Worm (Caenorhabditis elegans) whole organism, young adult: ENCODE data around the gene mrps-26.

Experiments used
- B0261.1 ChIP-seq: sonication (generic microtip); optimal IDR thresholded peaks from 2 replicates; lab custom pipeline; 2016; ENCODE audit warnings: mild to moderate bottlenecking, missing genetic modification characterization, moderate library complexity, missing compliant biosample characterization
- F33H1.4 ChIP-seq: fragments of 200-800 bp; sonication (Bioruptor generic); IDR thresholded peaks from 2 replicates; pipeline ENCODE4 v1.3.6; 2022; ENCODE audit warnings: missing genetic modification reagents, missing genetic modification characterization, missing compliant biosample characterization
- K11D2.4 ChIP-seq: fragments of 200-800 bp; sonication (Bioruptor generic); IDR thresholded peaks from 2 replicates; pipeline ENCODE4 v1.3.6; 2022; ENCODE audit warnings: missing genetic modification reagents, missing genetic modification characterization, missing compliant biosample characterization
- ama-1 ChIP-seq, 3 experiments: fragments of 150-350 bp in 1 of 3; sonication (generic microtip) in 2 of 3; optimal IDR thresholded peaks; 2 replicates each; lab custom pipeline; 2014 to 2018; ENCODE audit warnings: missing biosample characterization in 2 of 3, missing genetic modification characterization in 2 of 3, missing genetic modification reagents in 2 of 3
- aptf-2 ChIP-seq: fragments of 200-800 bp; sonication (Bioruptor generic); conservative IDR thresholded peaks from 2 replicates; pipeline ENCODE4 v1.3.6; 2022; ENCODE audit warnings: missing genetic modification reagents, missing genetic modification characterization, missing compliant biosample characterization
- aptf-3 ChIP-seq: fragments of 200-800 bp; sonication (Bioruptor generic); IDR thresholded peaks from 2 replicates; pipeline ENCODE4 v1.3.6; 2022; ENCODE audit warnings: missing genetic modification characterization, missing compliant biosample characterization
- atf-7 ChIP-seq: sonication (generic microtip); optimal IDR thresholded peaks from 2 replicates; lab custom pipeline; 2017; ENCODE audit warnings: mild to moderate bottlenecking, missing genetic modification characterization, missing compliant biosample characterization
- athp-1 ChIP-seq: sonication (generic microtip); optimal IDR thresholded peaks from 2 replicates; lab custom pipeline; 2017; ENCODE audit warnings: mild to moderate bottlenecking, missing genetic modification characterization, missing compliant biosample characterization
- attf-6 ChIP-seq: fragments of 200-800 bp; sonication (Bioruptor generic); IDR thresholded peaks from 2 replicates; pipeline ENCODE4 v1.3.6; 2022; ENCODE audit warnings: missing genetic modification reagents, missing genetic modification characterization, missing compliant biosample characterization
- bed-1 ChIP-seq: fragments of 200-800 bp; sonication (Bioruptor generic); IDR thresholded peaks from 2 replicates; pipeline ENCODE4 v1.3.6; 2022; ENCODE audit warnings: missing genetic modification reagents, missing genetic modification characterization, missing compliant biosample characterization
- bed-2 ChIP-seq: fragments of 200-800 bp; sonication (Bioruptor generic); IDR thresholded peaks from 2 replicates; pipeline ENCODE4 v1.3.6; 2022; ENCODE audit warnings: missing genetic modification reagents, missing genetic modification characterization, missing compliant biosample characterization
- cebp-2 ChIP-seq: fragments of 200-800 bp; sonication (Bioruptor generic); IDR thresholded peaks from 2 replicates; pipeline ENCODE4 v1.3.6; 2022; ENCODE audit warnings: missing genetic modification characterization, missing compliant biosample characterization
- ceh-58 ChIP-seq: fragments of 200-800 bp; sonication (Bioruptor generic); IDR thresholded peaks from 2 replicates; pipeline ENCODE4 v1.3.6; 2022; ENCODE audit warnings: missing genetic modification characterization, missing compliant biosample characterization
- ceh-79 ChIP-seq: sonication (generic microtip); optimal IDR thresholded peaks from 2 replicates; lab custom pipeline; 2017; ENCODE audit warnings: mild to moderate bottlenecking, missing genetic modification characterization, missing compliant biosample characterization
- chd-7 ChIP-seq: sonication (generic microtip); optimal IDR thresholded peaks from 2 replicates; lab custom pipeline; 2016; ENCODE audit warnings: mild to moderate bottlenecking, missing genetic modification characterization, moderate library complexity, missing compliant biosample characterization
- die-1 ChIP-seq: sonication (generic microtip); optimal IDR thresholded peaks from 2 replicates; lab custom pipeline; 2016; ENCODE audit warnings: missing genotype, mild to moderate bottlenecking, missing genetic modification characterization, missing compliant biosample characterization
- dpff-1 ChIP-seq: sonication (generic microtip); optimal IDR thresholded peaks from 2 replicates; lab custom pipeline; 2017; ENCODE audit warnings: mild to moderate bottlenecking, missing genetic modification characterization, missing compliant biosample characterization
- dpl-1 ChIP-seq: fragments of 150-350 bp; optimal IDR thresholded peaks from 2 replicates; lab custom pipeline; 2014; ENCODE audit warnings: missing biosample characterization, missing genetic modification reagents, missing genetic modification characterization
- egl-18 ChIP-seq: fragments of 200-800 bp; sonication (Bioruptor generic); IDR thresholded peaks from 2 replicates; pipeline ENCODE4 v1.3.6; 2022; ENCODE audit warnings: missing genetic modification reagents, missing genetic modification characterization, missing compliant biosample characterization
- ets-4 ChIP-seq: fragments of 200-800 bp; sonication (Bioruptor generic); optimal IDR thresholded peaks from 2 replicates; lab custom pipeline; 2018; ENCODE audit warnings: mild to moderate bottlenecking, missing genetic modification characterization, missing compliant biosample characterization
- gei-17 ChIP-seq: fragments of 200-800 bp; sonication (Bioruptor generic); optimal IDR thresholded peaks from 2 replicates; lab custom pipeline; 2018; ENCODE audit warnings: mild to moderate bottlenecking, missing genetic modification characterization, missing compliant biosample characterization
- hmg-20 ChIP-seq: fragments of 200-800 bp; sonication (Bioruptor generic); IDR thresholded peaks from 2 replicates; pipeline ENCODE4 v1.3.6; 2022; ENCODE audit warnings: missing genetic modification reagents, missing genetic modification characterization, missing compliant biosample characterization
- lag-1 ChIP-seq: fragments of 200-800 bp; sonication (Bioruptor generic); IDR thresholded peaks from 2 replicates; pipeline ENCODE4 v1.3.6; 2022; ENCODE audit warnings: missing genetic modification reagents, missing genetic modification characterization, missing compliant biosample characterization
- let-526 ChIP-seq: fragments of 200-800 bp; sonication (Bioruptor generic); IDR thresholded peaks from 2 replicates; pipeline ENCODE4 v1.3.6; 2022; ENCODE audit warnings: missing genetic modification reagents, missing genetic modification characterization, missing compliant biosample characterization
- lin-54 ChIP-seq: fragments of 200-800 bp; sonication (Bioruptor generic); optimal IDR thresholded peaks from 2 replicates; lab custom pipeline; 2018; ENCODE audit warnings: mild to moderate bottlenecking, missing genetic modification characterization, missing compliant biosample characterization
- lir-1 ChIP-seq: fragments of 200-800 bp; sonication (Bioruptor generic); conservative IDR thresholded peaks from 2 replicates; pipeline ENCODE4 v1.3.6; 2022; ENCODE audit warnings: missing genetic modification reagents, missing genetic modification characterization, missing compliant biosample characterization
- lsy-27 ChIP-seq: sonication (generic microtip); optimal IDR thresholded peaks from 2 replicates; lab custom pipeline; 2017; ENCODE audit warnings: missing genetic modification characterization, mild to moderate bottlenecking, missing compliant biosample characterization, antibody characterized with exemption, missing genotype, borderline replicate concordance; ENCODE audit not compliant: insufficient read depth
- madf-3 ChIP-seq: fragments of 200-800 bp; sonication (Bioruptor generic); IDR thresholded peaks from 2 replicates; pipeline ENCODE4 v1.3.6; 2022; ENCODE audit warnings: missing genetic modification reagents, missing genetic modification characterization, missing compliant biosample characterization
- mel-28 ChIP-seq: sonication (generic microtip); optimal IDR thresholded peaks from 2 replicates; lab custom pipeline; 2016; ENCODE audit warnings: borderline replicate concordance, mild to moderate bottlenecking, missing genetic modification characterization, missing compliant biosample characterization
- mxl-1 ChIP-seq: sonication (generic microtip); optimal IDR thresholded peaks from 2 replicates; lab custom pipeline; 2016; ENCODE audit warnings: missing genetic modification characterization, missing compliant biosample characterization
- nfya-1 ChIP-seq: sonication (generic microtip); optimal IDR thresholded peaks from 2 replicates; lab custom pipeline; 2017; ENCODE audit warnings: antibody characterized with exemption, missing compliant biosample characterization, missing genetic modification characterization, borderline replicate concordance; ENCODE audit not compliant: insufficient read depth
- nfya-2 ChIP-seq: fragments of 200-800 bp; sonication (Bioruptor generic); IDR thresholded peaks from 2 replicates; pipeline ENCODE4 v1.3.6; 2022; ENCODE audit warnings: missing genetic modification reagents, missing genetic modification characterization, missing compliant biosample characterization
- nhr-179 ChIP-seq: sonication (generic microtip); optimal IDR thresholded peaks from 2 replicates; lab custom pipeline; 2016; ENCODE audit warnings: mild to moderate bottlenecking, missing genetic modification characterization, missing compliant biosample characterization
- pbrm-1 ChIP-seq: fragments of 200-800 bp; sonication (Bioruptor generic); IDR thresholded peaks from 2 replicates; pipeline ENCODE4 v1.3.6; 2022; ENCODE audit warnings: missing genetic modification reagents, missing genetic modification characterization, missing compliant biosample characterization
- pha-4 ChIP-seq: fragments of 150-350 bp; sonication (generic microtip); optimal IDR thresholded peaks from 2 replicates; lab custom pipeline; 2014; ENCODE audit warnings: missing biosample characterization, missing genetic modification reagents, missing genetic modification characterization
- rcor-1 ChIP-seq: fragments of 200-800 bp; sonication (Bioruptor generic); IDR thresholded peaks from 2 replicates; pipeline ENCODE4 v1.3.6; 2022; ENCODE audit warnings: missing genetic modification reagents, missing genetic modification characterization, missing compliant biosample characterization
- repo-1 ChIP-seq: sonication (generic microtip); optimal IDR thresholded peaks from 2 replicates; lab custom pipeline; 2017; ENCODE audit warnings: mild to moderate bottlenecking, missing genetic modification characterization, missing compliant biosample characterization
- rpc-1 ChIP-seq, 2 experiments: fragments of 150-350 bp in 1 of 2; sonication (generic microtip) in 1 of 2; optimal IDR thresholded peaks; 2 replicates each; lab custom pipeline; 2014 to 2018; ENCODE audit warnings: missing biosample characterization in 1 of 2, missing genetic modification characterization in 1 of 2, missing genetic modification reagents in 1 of 2, missing genotype in 1 of 2
- sdz-38 ChIP-seq: sonication (generic microtip); optimal IDR thresholded peaks from 2 replicates; lab custom pipeline; 2016; ENCODE audit warnings: missing genotype, missing genetic modification characterization, missing compliant biosample characterization
- snpc-1.1 ChIP-seq: sonication (generic microtip); optimal IDR thresholded peaks from 2 replicates; lab custom pipeline; 2017; ENCODE audit warnings: missing genetic modification characterization, mild to moderate bottlenecking, missing compliant biosample characterization, antibody characterized with exemption, moderate library complexity, missing genotype, missing genetic modification reagents; ENCODE audit not compliant: insufficient read depth
- snpc-3.4 ChIP-seq: sonication (generic microtip); optimal IDR thresholded peaks from 2 replicates; lab custom pipeline; 2017; ENCODE audit warnings: missing genetic modification characterization, mild to moderate bottlenecking, missing compliant biosample characterization, antibody characterized with exemption, moderate library complexity, missing genotype, missing genetic modification reagents
- tbp1 ChIP-seq: fragments of 200-800 bp; sonication (Bioruptor generic); optimal IDR thresholded peaks from 2 replicates; lab custom pipeline; 2018; ENCODE audit warnings: mild to moderate bottlenecking, missing genetic modification characterization, missing compliant biosample characterization
- unc-62 ChIP-seq: fragments of 150-350 bp; optimal IDR thresholded peaks from 2 replicates; lab custom pipeline; 2014; ENCODE audit warnings: missing biosample characterization, missing genetic modification reagents, missing genetic modification characterization
- zfh-2 ChIP-seq: fragments of 200-800 bp; sonication (Bioruptor generic); conservative IDR thresholded peaks from 2 replicates; pipeline ENCODE4 v1.3.6; 2022; ENCODE audit warnings: missing genetic modification reagents, missing genetic modification characterization, missing compliant biosample characterization
- zim-3 ChIP-seq: sonication (generic microtip); optimal IDR thresholded peaks from 2 replicates; lab custom pipeline; 2017; ENCODE audit warnings: mild to moderate bottlenecking, missing genetic modification characterization, moderate library complexity, missing compliant biosample characterization
- ztf-26 ChIP-seq: sonication (generic microtip); optimal IDR thresholded peaks from 2 replicates; lab custom pipeline; 2017; ENCODE audit warnings: missing genetic modification characterization, missing compliant biosample characterization
- ztf-3 ChIP-seq: fragments of 200-800 bp; sonication (Bioruptor generic); optimal IDR thresholded peaks from 2 replicates; lab custom pipeline; 2018; ENCODE audit warnings: mild to moderate bottlenecking, missing genetic modification characterization, missing compliant biosample characterization

Gene mrps-26

DNA sequence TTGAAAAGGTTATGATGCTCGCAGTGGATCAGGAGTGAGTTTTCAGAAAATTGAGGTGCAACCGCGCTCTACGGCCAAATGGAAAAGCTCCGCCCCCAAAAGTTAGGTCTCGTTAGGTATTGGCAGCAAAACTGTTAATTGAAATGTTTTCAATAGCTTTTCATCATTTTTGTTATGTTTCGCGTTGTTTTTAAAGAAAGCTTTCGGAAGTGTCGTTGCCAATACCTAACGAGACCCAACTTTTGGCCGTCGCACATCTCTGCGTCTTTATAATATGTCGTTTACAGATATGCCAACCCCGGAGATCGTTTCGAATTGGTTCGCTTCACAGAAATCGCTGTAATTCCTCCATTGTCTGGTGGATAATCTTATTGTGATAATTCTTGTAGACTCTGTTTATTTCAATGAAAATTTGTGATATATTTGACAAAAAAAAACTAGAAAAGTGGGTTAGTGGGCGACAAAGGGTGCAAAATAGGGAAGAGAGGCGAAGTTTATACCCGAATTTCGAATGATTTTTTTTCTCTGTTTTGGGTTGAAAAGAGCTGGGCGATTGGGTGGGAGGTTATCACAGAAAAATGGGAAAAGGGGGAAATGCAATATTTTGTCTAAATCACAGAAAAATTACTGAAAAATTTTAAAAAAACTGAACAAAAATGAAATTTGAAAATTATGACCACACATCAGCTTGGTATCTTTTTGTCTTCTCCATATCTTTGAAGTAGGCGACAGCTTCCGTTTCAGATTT lies 37.9 kb upstream of the mrps-26 start (continued):
- TF ChIP-seq ets-4 (GFP tag; lab: Kevin White, UChicago), result no peak
- no peak for TF ChIP-seq lir-1 (GFP tag; lab: Robert Waterston, UW)
- TF ChIP-seq sdz-38, result no peak
- no peak for TF ChIP-seq dpff-1 (tag; lab: Kevin White, UChicago)
- TF ChIP-seq snpc-3.4 (tag; lab: Kevin White, UChicago), result no peak
- TF ChIP-seq F33H1.4 (GFP tag; lab: Robert Waterston, UW), result no peak
- peak; percentile 28 for TF ChIP-seq lin-54
- TF ChIP-seq atf-7 (tag; lab: Kevin White, UChicago), result peak; percentile 73
- TF ChIP-seq let-526 (GFP tag; lab: Robert Waterston, UW), result no peak
- no peak for TF ChIP-seq mxl-1 (tag; lab: Kevin White, UChicago)
- TF ChIP-seq ztf-3 (GFP tag; lab: Kevin White, UChicago), result no peak
- TF ChIP-seq zim-3, result peak; percentile 11
- TF ChIP-seq hmg-20 (GFP tag; lab: Robert Waterston, UW), result no peak
- TF ChIP-seq aptf-2, result no peak
- peak; percentile 7; the same call in 1 of the 2 replicates for TF ChIP-seq aptf-3 (GFP tag; lab: Robert Waterston, UW)
- no peak for TF ChIP-seq rcor-1 (GFP tag; lab: Robert Waterston, UW)
- peak; percentile 8 for TF ChIP-seq tbp1 (GFP tag; lab: Kevin White, UChicago)
- no peak for TF ChIP-seq ztf-26
- no peak for TF ChIP-seq bed-2 (GFP tag; lab: Robert Waterston, UW)
- no peak for TF ChIP-seq cebp-2
- no peak for TF ChIP-seq K11D2.4 (GFP tag; lab: Robert Waterston, UW)
- no peak for TF ChIP-seq ama-1 (optimal IDR thresholded peaks at IDR 0.05; lab: Kevin White, UChicago)
- peak in 1 of 2 experiments; percentile 4 for TF ChIP-seq ama-1 (GFP tag; optimal IDR thresholded peaks at IDR 0.05; lab: Kevin White, UChicago)
- no peak for TF ChIP-seq lsy-27
- TF ChIP-seq repo-1 (tag; lab: Kevin White, UChicago), result peak; percentile 91
- peak; percentile 61 for TF ChIP-seq chd-7 (tag; lab: Kevin White, UChicago)
- TF ChIP-seq pbrm-1 (GFP tag; lab: Robert Waterston, UW), result no peak; the same call in 1 of the 2 replicates
- TF ChIP-seq gei-17 (GFP tag; lab: Kevin White, UChicago), result peak; percentile 11
- TF ChIP-seq attf-6 (GFP tag; lab: Robert Waterston, UW), result no peak
- no peak for TF ChIP-seq mel-28 (tag; lab: Kevin White, UChicago)
- TF ChIP-seq unc-62 (GFP tag; lab: Kevin White, UChicago), result no peak
- TF ChIP-seq ceh-58 (GFP tag; lab: Robert Waterston, UW), result no peak
- no peak for TF ChIP-seq egl-18 (GFP tag; lab: Robert Waterston, UW)
- no peak for TF ChIP-seq nfya-1 (tag; lab: Kevin White, UChicago)
- TF ChIP-seq madf-3 (GFP tag; lab: Robert Waterston, UW), result 0 out of 2 replicates have a peak, but pooled peaks have one; percentile 57
- no peak for TF ChIP-seq nfya-2
- TF ChIP-seq bed-1, result no peak
- no peak for TF ChIP-seq nhr-179 (tag; lab: Kevin White, UChicago)
- no peak for TF ChIP-seq zfh-2
- TF ChIP-seq lag-1 (GFP tag; lab: Robert Waterston, UW), result no peak
- no peak for TF ChIP-seq ceh-79 (tag; lab: Kevin White, UChicago)
- no peak for TF ChIP-seq B0261.1 (tag; lab: Kevin White, UChicago)
- TF ChIP-seq snpc-1.1, result no peak
- TF ChIP-seq pha-4, result no peak
- no peak for TF ChIP-seq dpl-1 (GFP tag; lab: Kevin White, UChicago)
- peak; percentile 58 for TF ChIP-seq athp-1 (tag; lab: Kevin White, UChicago)
- TF ChIP-seq die-1 (tag; lab: Kevin White, UChicago), result no peak
- no peak for TF ChIP-seq rpc-1 (optimal IDR thresholded peaks at IDR 0.05; lab: Kevin White, UChicago)
- no peak for TF ChIP-seq rpc-1 (tag; optimal IDR thresholded peaks at IDR 0.05; lab: Kevin White, UChicago)
